Fruit fly (Drosophila melanogaster) whole organism, embryonic: ENCODE measurements around the gene CG43055.

Experiments used
- CG34422 ChIP-seq: fragments of 200-800 bp; sonication (Bioruptor generic); IDR thresholded peaks from 3 replicates; pipeline ENCODE4 v1.3.6; 2022; ENCODE audit warnings: missing biosample characterization, missing genetic modification characterization
- dmrt11E ChIP-seq: fragments of 200-800 bp; sonication (Bioruptor generic); optimal IDR thresholded peaks from 3 replicates; lab custom pipeline; 2018; ENCODE audit warnings: missing biosample characterization, mild to moderate bottlenecking, missing genetic modification characterization, moderate library complexity

DNA sequence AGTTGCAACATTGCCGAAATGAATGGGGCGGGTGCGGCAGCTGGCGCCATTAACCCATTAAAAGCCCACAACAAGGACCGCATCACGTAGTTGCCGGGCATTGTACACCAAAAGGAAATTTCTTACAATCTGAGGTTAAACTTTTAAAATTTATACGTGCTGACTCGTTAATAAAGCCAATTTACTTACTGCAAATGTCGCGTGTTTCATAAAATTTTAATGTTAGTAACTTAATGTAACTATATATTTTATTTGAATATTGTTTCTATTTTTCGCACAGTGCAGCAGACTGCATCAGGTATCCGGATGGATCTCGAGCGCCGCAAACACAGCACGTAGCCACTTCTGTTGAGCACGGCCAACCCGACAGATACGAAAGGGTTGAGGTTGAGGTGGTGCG lies 5.9 kb downstream of the CG43055 start:
- TF ChIP-seq dmrt11E (tag; lab: Kevin White, UChicago) (no peak), CG34422 (GFP tag; lab: Robert Waterston, UW) (no peak)
